Fruit fly (Drosophila melanogaster): ENCODE measurements around the gene c12.1.

- no peak for TF ChIP-seq psq (optimal IDR thresholded peaks at IDR 0.05)
- no peak for TF ChIP-seq h (optimal IDR thresholded peaks at IDR 0.05)
Observed at dm6 chrX:9319140-9319539, at the start of gene c12.1, which contains the start of gene c12.2.
